Worm (Caenorhabditis elegans): Measurements from ENCODE around the gene plpp-1.1.

The plpp-1.1 gene

ce11 chrII:3891124-3891523 is 36.7 kb downstream of the plpp-1.1 start, which contains the start of gene F53C3.8:
Gene F53C3.8 (plus strand): TSS chrII:3891424.
- no peak for TF ChIP-seq efl-1 (GFP tag; optimal IDR thresholded peaks at IDR 0.05)
- TF ChIP-seq F49E8.2 (tag; optimal IDR thresholded peaks at IDR 0.05; ENCODE audit: insufficient read depth): no peak
- TF ChIP-seq ama-1 (optimal IDR thresholded peaks at IDR 0.05): no peak
- TF ChIP-seq ama-1 (GFP tag; optimal IDR thresholded peaks at IDR 0.05): no peak
- TF ChIP-seq somi-1 (GFP tag; optimal IDR thresholded peaks at IDR 0.05): no peak
- TF ChIP-seq unc-130 (GFP tag; optimal IDR thresholded peaks at IDR 0.05): no peak
- no peak for TF ChIP-seq Y53G8AR.9 (GFP tag; conservative IDR thresholded peaks at IDR 0.05)
- TF ChIP-seq nhr-90 (tag; optimal IDR thresholded peaks at IDR 0.05): no peak
- no peak for TF ChIP-seq repo-1 (tag; optimal IDR thresholded peaks at IDR 0.05)
- TF ChIP-seq aptf-2 (GFP tag; conservative IDR thresholded peaks at IDR 0.05): no peak
- TF ChIP-seq mel-28 (tag; optimal IDR thresholded peaks at IDR 0.05; ENCODE audit: borderline replicate concordance): no peak
- TF ChIP-seq aptf-3 (GFP tag; IDR thresholded peaks at IDR 0.05): no peak
- TF ChIP-seq ceh-100 (GFP tag; IDR thresholded peaks at IDR 0.05): no peak
- no peak for TF ChIP-seq ztf-28 (GFP tag; IDR thresholded peaks at IDR 0.05)

ce11 chrII:3879945-3880344 is 47.8 kb downstream of the plpp-1.1 start, which contains the start of gene nhr-166:
Gene nhr-166 (plus strand): TSS chrII:3880245.
- TF ChIP-seq lag-1 (GFP tag; IDR thresholded peaks at IDR 0.05): no peak
- TF ChIP-seq pbrm-1 (GFP tag; IDR thresholded peaks at IDR 0.05): no peak
- TF ChIP-seq F10E7.11 (tag; optimal IDR thresholded peaks at IDR 0.05): no peak
- no peak for TF ChIP-seq ceh-40 (GFP tag; IDR thresholded peaks at IDR 0.05)
- no peak for TF ChIP-seq pha-4 (tag; optimal IDR thresholded peaks at IDR 0.05)
- TF ChIP-seq F57A8.1 (GFP tag; optimal IDR thresholded peaks at IDR 0.05): no peak
- TF ChIP-seq repo-1 (tag; optimal IDR thresholded peaks at IDR 0.05): no peak
- no peak for TF ChIP-seq B0035.1 (tag; optimal IDR thresholded peaks at IDR 0.05)
- TF ChIP-seq ztf-22 (GFP tag; optimal IDR thresholded peaks at IDR 0.05): no peak
- TF ChIP-seq F33H1.4 (GFP tag; IDR thresholded peaks at IDR 0.05): no peak
- no peak for TF ChIP-seq T26A5.8 (tag; optimal IDR thresholded peaks at IDR 0.05)
- no peak for TF ChIP-seq nhr-120 (GFP tag; IDR thresholded peaks at IDR 0.05)
- TF ChIP-seq unc-62 (GFP tag; optimal IDR thresholded peaks at IDR 0.05): no peak
- TF ChIP-seq ztf-6 (GFP tag; IDR thresholded peaks at IDR 0.05): no peak
- TF ChIP-seq Y56A3A.18 (GFP tag; IDR thresholded peaks at IDR 0.05): no peak
- TF ChIP-seq hlh-12 (tag; optimal IDR thresholded peaks at IDR 0.05): no peak
- no peak for TF ChIP-seq ets-4 (GFP tag; optimal IDR thresholded peaks at IDR 0.05)

ce11 chrII:3878330-3878729 is 49.5 kb downstream of the plpp-1.1 start, which contains the start of gene srh-250:
Gene srh-250 (plus strand): TSS chrII:3878630.
- TF ChIP-seq nhr-120 (GFP tag; IDR thresholded peaks at IDR 0.05) (no peak), mcd-1 (GFP tag; IDR thresholded peaks at IDR 0.05) (no peak), ekl-4 (GFP tag; IDR thresholded peaks at IDR 0.05) (no peak), egrh-3 (GFP tag; IDR thresholded peaks at IDR 0.05) (no peak), F39B2.1 (GFP tag; IDR thresholded peaks at IDR 0.05) (no peak), nhr-179 (tag; optimal IDR thresholded peaks at IDR 0.05) (no peak), lsy-27 (tag; optimal IDR thresholded peaks at IDR 0.05; ENCODE audit: borderline replicate concordance, insufficient read depth) (no peak), repo-1 (tag; optimal IDR thresholded peaks at IDR 0.05) (no peak)

ce11 chrII:3877874-3878273 is 49.9 kb downstream of the plpp-1.1 start, which contains the start of gene sdz-7:
Gene sdz-7 (minus strand): TSS chrII:3877974.
- TF ChIP-seq die-1 (tag; optimal IDR thresholded peaks at IDR 0.05) (no peak), unc-62 (GFP tag; optimal IDR thresholded peaks at IDR 0.05) (no peak), ztf-3 (GFP tag; optimal IDR thresholded peaks at IDR 0.05) (no peak), hlh-26 (GFP tag; conservative IDR thresholded peaks at IDR 0.05) (no peak), nhr-27 (tag; optimal IDR thresholded peaks at IDR 0.05) (no peak), athp-1 (tag; optimal IDR thresholded peaks at IDR 0.05) (no peak), chd-7 (tag; optimal IDR thresholded peaks at IDR 0.05) (no peak), lsl-1 (GFP tag; optimal IDR thresholded peaks at IDR 0.05) (no peak), nfyb-1 (GFP tag; IDR thresholded peaks at IDR 0.05) (no peak), lin-40 (tag; optimal IDR thresholded peaks at IDR 0.05) (no peak), Y53G8AR.9 (GFP tag; conservative IDR thresholded peaks at IDR 0.05) (no peak), lsy-27 (tag; optimal IDR thresholded peaks at IDR 0.05; ENCODE audit: borderline replicate concordance, insufficient read depth) (no peak), hmg-1.2 (GFP tag; IDR thresholded peaks at IDR 0.05) (no peak), F57A8.1 (GFP tag; optimal IDR thresholded peaks at IDR 0.05) (no peak), lin-35 (GFP tag; optimal IDR thresholded peaks at IDR 0.05) (no peak)

Data from whole organism, young adult.